Worm (Caenorhabditis elegans) whole organism, L3 larva: ENCODE measurements around the gene nspc-18.

Source experiments
- ZK546.5 ChIP-seq: sonication (generic microtip); optimal IDR thresholded peaks from 2 replicates; lab custom pipeline; 2017; ENCODE audit warnings: missing biosample characterization, missing genetic modification characterization
- ama-1 ChIP-seq: fragments of 150-350 bp; optimal IDR thresholded peaks from 2 replicates; lab custom pipeline; 2018
- ceh-16 ChIP-seq: sonication (generic microtip); optimal IDR thresholded peaks from 2 replicates; lab custom pipeline; 2017; ENCODE audit warnings: missing biosample characterization, missing genetic modification characterization
- ceh-28 ChIP-seq: fragments of 150-350 bp; optimal IDR thresholded peaks from 2 replicates; lab custom pipeline; 2014; ENCODE audit warnings: missing biosample characterization, missing genetic modification reagents, missing genetic modification characterization
- elt-2 ChIP-seq: sonication (generic microtip); optimal IDR thresholded peaks from 2 replicates; lab custom pipeline; 2016; ENCODE audit warnings: missing genetic modification reagents, mild to moderate bottlenecking, missing genetic modification characterization, missing compliant biosample characterization
- fkh-10 ChIP-seq: sonication (generic microtip); optimal IDR thresholded peaks from 2 replicates; lab custom pipeline; 2017; ENCODE audit warnings: missing biosample characterization, missing genetic modification reagents, missing genetic modification characterization
- nhr-237 ChIP-seq: fragments of 150-350 bp; optimal IDR thresholded peaks from 2 replicates; lab custom pipeline; 2014; ENCODE audit warnings: missing biosample characterization, missing genetic modification characterization
- nhr-43 ChIP-seq: sonication (generic microtip); optimal IDR thresholded peaks from 2 replicates; lab custom pipeline; 2016; ENCODE audit warnings: mild to moderate bottlenecking, missing genetic modification characterization, missing compliant biosample characterization; ENCODE audit not compliant: poor library complexity, severe bottlenecking
- pha-4 ChIP-seq: fragments of 150-350 bp; optimal IDR thresholded peaks from 2 replicates; lab custom pipeline; 2014; ENCODE audit warnings: missing biosample characterization, missing genetic modification reagents, missing genetic modification characterization
- snpc-4 ChIP-seq: fragments of 150-350 bp; optimal IDR thresholded peaks from 2 replicates; lab custom pipeline; 2014; ENCODE audit warnings: missing biosample characterization, missing genetic modification characterization
- tbx-2 ChIP-seq: sonication (generic microtip); optimal IDR thresholded peaks from 2 replicates; lab custom pipeline; 2016; ENCODE audit warnings: mild to moderate bottlenecking, missing genetic modification characterization, missing compliant biosample characterization
- unc-39 ChIP-seq: sonication (generic microtip); optimal IDR thresholded peaks from 4 replicates; lab custom pipeline; 2017; ENCODE audit warnings: missing biosample characterization, missing genetic modification characterization
- zag-1 ChIP-seq: fragments of 150-350 bp; optimal IDR thresholded peaks from 2 replicates; lab custom pipeline; 2014; ENCODE audit warnings: missing biosample characterization, missing genetic modification characterization
- ztf-11 ChIP-seq: fragments of 150-350 bp; optimal IDR thresholded peaks from 2 replicates; lab custom pipeline; 2014; ENCODE audit warnings: missing biosample characterization, missing genetic modification characterization

- peak; percentile 99 for TF ChIP-seq nhr-43 (tag; lab: Kevin White, UChicago)
- peak; percentile 99 for TF ChIP-seq tbx-2 (tag; lab: Kevin White, UChicago)
- peak; percentile 96 for TF ChIP-seq pha-4 (tag; lab: Kevin White, UChicago)
- peak; percentile 87 for TF ChIP-seq nhr-237 (tag; lab: Kevin White, UChicago)
- TF ChIP-seq ZK546.5 (tag; lab: Kevin White, UChicago), result peak; percentile 71
- peak; percentile 73 for TF ChIP-seq ama-1 (lab: Kevin White, UChicago)
- TF ChIP-seq fkh-10 (GFP tag; lab: Kevin White, UChicago), result peak; percentile 97
- peak; percentile 100 for TF ChIP-seq ceh-28 (tag; lab: Kevin White, UChicago)
- TF ChIP-seq ceh-16 (tag; lab: Kevin White, UChicago), result peak; percentile 87
- peak; percentile 89 for TF ChIP-seq elt-2 (tag; lab: Kevin White, UChicago)
- TF ChIP-seq ztf-11 (tag; lab: Kevin White, UChicago), result peak; percentile 74
- TF ChIP-seq unc-39, result peak; percentile 25
- TF ChIP-seq zag-1 (tag; lab: Kevin White, UChicago), result peak; percentile 96
- TF ChIP-seq snpc-4, result peak; percentile 94
Observed at ce11 chrX:14525325-14526305, 1.8 kb downstream of the nspc-18 start.
